Fruit fly (Drosophila melanogaster) whole organism, pupa: ENCODE measurements around the gene dpr4.

Experiments
- CG10348 ChIP-seq: fragments of 200-800 bp; sonication (Bioruptor generic); IDR thresholded peaks from 2 replicates; pipeline ENCODE4 v1.3.6; 2022; ENCODE audit warnings: missing biosample characterization, missing genetic modification characterization
- CG12605 ChIP-seq: fragments of 200-800 bp; sonication (Bioruptor generic); IDR thresholded peaks from 2 replicates; pipeline ENCODE4 v1.3.6; 2022; ENCODE audit warnings: missing biosample characterization, missing genetic modification characterization
- CG13204 ChIP-seq: fragments of 200-800 bp; sonication (Bioruptor generic); optimal IDR thresholded peaks from 2 replicates; lab custom pipeline; 2018; ENCODE audit warnings: missing biosample characterization, mild to moderate bottlenecking, missing genetic modification characterization, moderate library complexity
- CG14655 ChIP-seq: fragments of 200-800 bp; sonication (Bioruptor generic); optimal IDR thresholded peaks from 3 replicates; lab custom pipeline; 2017; ENCODE audit warnings: mild to moderate bottlenecking, missing biosample characterization, missing genetic modification reagents, missing genetic modification characterization
- CG15710 ChIP-seq: fragments of 200-800 bp; sonication (Bioruptor generic); optimal IDR thresholded peaks from 2 replicates; lab custom pipeline; 2018; ENCODE audit warnings: missing biosample characterization, mild to moderate bottlenecking, missing genetic modification characterization, moderate library complexity
- CG17806 ChIP-seq: fragments of 200-800 bp; sonication (Bioruptor generic); optimal IDR thresholded peaks from 2 replicates; lab custom pipeline; 2018; ENCODE audit warnings: missing biosample characterization, mild to moderate bottlenecking, missing genetic modification characterization, moderate library complexity
- CG32121 ChIP-seq: fragments of 200-800 bp; sonication (Bioruptor generic); IDR thresholded peaks from 2 replicates; pipeline ENCODE4 v1.3.6; 2022; ENCODE audit warnings: missing biosample characterization, missing genetic modification characterization
- CG34367 ChIP-seq: fragments of 200-800 bp; sonication (Bioruptor generic); optimal IDR thresholded peaks from 2 replicates; lab custom pipeline; 2018; ENCODE audit warnings: missing biosample characterization, mild to moderate bottlenecking, missing genetic modification characterization
- CG4496 ChIP-seq: fragments of 200-800 bp; sonication (Bioruptor generic); IDR thresholded peaks from 3 replicates; pipeline ENCODE4 v1.3.6; 2022; ENCODE audit warnings: missing biosample characterization, missing genetic modification characterization
- CG8159 ChIP-seq: fragments of 200-800 bp; sonication (Bioruptor generic); optimal IDR thresholded peaks from 3 replicates; lab custom pipeline; 2018; ENCODE audit warnings: missing biosample characterization, mild to moderate bottlenecking, missing genetic modification characterization, moderate library complexity
- CG8301 ChIP-seq: fragments of 200-800 bp; sonication (Bioruptor generic); optimal IDR thresholded peaks from 2 replicates; lab custom pipeline; 2018; ENCODE audit warnings: missing biosample characterization, mild to moderate bottlenecking, missing genetic modification characterization
- CG9948 ChIP-seq: fragments of 200-800 bp; sonication (Bioruptor generic); optimal IDR thresholded peaks from 2 replicates; lab custom pipeline; 2018; ENCODE audit warnings: missing biosample characterization, mild to moderate bottlenecking, missing genetic modification characterization, moderate library complexity
- D1 ChIP-seq: fragments of 200-800 bp; sonication (Bioruptor generic); optimal IDR thresholded peaks from 2 replicates; lab custom pipeline; 2018; ENCODE audit warnings: missing biosample characterization, mild to moderate bottlenecking, missing genetic modification characterization, moderate library complexity
- EcR ChIP-seq: fragments of 200-800 bp; sonication (Bioruptor generic); optimal IDR thresholded peaks from 3 replicates; lab custom pipeline; 2019; ENCODE audit warnings: missing biosample characterization, missing genetic modification characterization, mild to moderate bottlenecking, moderate library complexity, missing genetic modification reagents
- Ets98B ChIP-seq: fragments of 200-800 bp; sonication (Bioruptor generic); IDR thresholded peaks from 2 replicates; pipeline ENCODE4 v1.3.6; 2022; ENCODE audit warnings: missing biosample characterization, missing genetic modification characterization
- Pif1A ChIP-seq: fragments of 200-800 bp; sonication (Bioruptor generic); optimal IDR thresholded peaks from 3 replicates; lab custom pipeline; 2016; ENCODE audit warnings: missing biosample characterization, missing genetic modification characterization
- Pif1B ChIP-seq: fragments of 200-800 bp; sonication (Bioruptor generic); optimal IDR thresholded peaks from 3 replicates; lab custom pipeline; 2016; ENCODE audit warnings: missing biosample characterization, missing genetic modification characterization
- Snoo ChIP-seq: fragments of 200-800 bp; sonication (Bioruptor generic); optimal IDR thresholded peaks from 3 replicates; lab custom pipeline; 2017; ENCODE audit warnings: missing biosample characterization, mild to moderate bottlenecking, missing genetic modification characterization, inconsistent platforms
- fd96Ca ChIP-seq: fragments of 200-800 bp; sonication (Bioruptor generic); IDR thresholded peaks from 3 replicates; pipeline ENCODE4 v1.3.6; 2022; ENCODE audit warnings: missing biosample characterization, missing genetic modification characterization
- gl ChIP-seq: fragments of 200-800 bp; sonication (Bioruptor generic); optimal IDR thresholded peaks from 2 replicates; lab custom pipeline; 2018; ENCODE audit warnings: missing biosample characterization, mild to moderate bottlenecking, missing genetic modification characterization
- rn ChIP-seq: fragments of 200-800 bp; sonication (Bioruptor generic); IDR thresholded peaks from 2 replicates; pipeline ENCODE4 v1.3.6; 2022; ENCODE audit warnings: missing biosample characterization, missing genetic modification characterization

The dpr4 gene

DNA sequence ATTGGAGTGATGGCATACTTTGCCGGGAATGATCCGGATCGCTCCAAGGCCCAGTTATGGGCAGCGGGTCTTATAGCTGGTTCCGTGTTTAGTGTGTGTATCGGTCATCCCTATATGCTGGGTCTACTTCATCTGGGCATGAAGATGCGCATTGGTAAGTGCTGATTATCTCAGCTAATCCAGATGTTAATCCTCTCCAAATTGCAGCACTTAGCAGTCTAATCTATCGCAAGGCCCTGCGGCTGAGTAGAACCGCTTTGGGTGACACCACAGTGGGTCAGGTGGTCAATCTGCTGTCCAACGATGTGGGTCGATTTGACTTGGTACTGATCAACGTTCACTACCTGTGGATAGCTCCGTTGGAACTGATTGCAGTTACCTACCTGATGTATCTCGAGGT lies 28.7 kb upstream of the dpr4 start:
- TF ChIP-seq CG34367 (no peak), D1 (tag; lab: Kevin White, UChicago) (no peak), gl (tag; lab: Kevin White, UChicago) (no peak), rn (GFP tag; lab: Robert Waterston, UW) (no peak), Ets98B (GFP tag; lab: Robert Waterston, UW) (no peak), CG9948 (tag; lab: Kevin White, UChicago) (no peak), CG12605 (GFP tag; lab: Robert Waterston, UW) (no peak)

DNA sequence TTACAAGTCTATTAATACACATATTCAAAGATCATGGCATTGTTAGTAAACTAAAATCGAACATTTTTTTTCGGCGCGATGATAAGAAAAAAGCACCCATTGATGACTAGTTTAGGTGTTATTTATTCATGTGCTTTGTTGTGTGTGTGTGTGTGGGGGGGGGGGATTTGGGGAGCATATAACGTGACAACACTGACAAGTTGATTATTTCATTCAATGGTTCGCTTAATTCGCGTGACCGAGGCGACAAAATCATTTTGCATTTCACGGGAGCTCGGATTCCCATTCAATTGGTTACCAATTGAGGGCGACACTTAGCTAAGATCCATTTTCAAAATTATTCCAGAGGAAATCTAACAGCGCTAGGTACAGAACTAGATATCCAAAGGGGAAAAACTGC lies 27.2 kb upstream of the dpr4 start:
- TF ChIP-seq Pif1B (GFP tag; lab: Kevin White, UChicago), result no peak
- TF ChIP-seq CG14655 (GFP tag; lab: Kevin White, UChicago), result no peak
- TF ChIP-seq CG10348, result no peak
- no peak for TF ChIP-seq gl (tag; lab: Kevin White, UChicago)
- no peak for TF ChIP-seq EcR (GFP tag; lab: Kevin White, UChicago)
- TF ChIP-seq Snoo (tag; lab: Kevin White, UChicago), result no peak
- no peak for TF ChIP-seq CG12605 (GFP tag; lab: Robert Waterston, UW)
- no peak for TF ChIP-seq CG9948 (tag; lab: Kevin White, UChicago)
- no peak for TF ChIP-seq rn (GFP tag; lab: Robert Waterston, UW)
- TF ChIP-seq fd96Ca (GFP tag; lab: Robert Waterston, UW), result no peak
- no peak for TF ChIP-seq CG32121 (GFP tag; lab: Robert Waterston, UW)
- TF ChIP-seq CG8159, result no peak
- TF ChIP-seq Ets98B (GFP tag; lab: Robert Waterston, UW), result no peak
- no peak for TF ChIP-seq Pif1A (GFP tag; lab: Kevin White, UChicago)
- no peak for TF ChIP-seq CG13204 (GFP tag; lab: Kevin White, UChicago)
- no peak for TF ChIP-seq CG17806 (tag; lab: Kevin White, UChicago)
- TF ChIP-seq CG15710 (tag; lab: Kevin White, UChicago), result no peak
- TF ChIP-seq CG34367, result no peak
- TF ChIP-seq, all 21 proteins: peak for 0

DNA sequence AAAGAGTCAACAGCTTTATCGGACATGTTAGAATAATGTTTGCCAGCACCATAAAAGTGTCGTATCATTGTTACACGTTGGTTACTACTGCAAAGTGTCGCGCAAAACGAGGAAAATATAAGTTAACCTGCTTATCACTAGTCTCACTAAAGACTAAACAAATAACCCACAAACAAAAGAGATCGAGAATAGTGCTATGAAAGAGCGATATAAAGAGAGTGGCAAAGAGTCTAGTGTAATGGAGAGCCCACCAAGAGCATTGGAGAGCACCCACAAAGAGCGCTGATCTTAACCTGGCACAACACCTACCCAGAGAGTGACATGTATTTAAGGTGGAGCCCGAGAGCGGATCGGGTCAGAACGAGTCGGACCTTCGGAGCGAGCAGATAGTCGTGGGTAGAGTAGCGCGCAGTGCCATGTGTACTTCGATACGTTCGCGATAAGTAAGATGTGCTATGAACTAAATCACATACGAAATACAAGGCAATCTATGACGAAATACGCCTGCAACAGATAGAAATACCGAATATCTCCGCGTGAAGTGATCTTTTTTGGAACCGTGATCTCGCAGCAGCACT lies 26.2 kb upstream of the dpr4 start, which contains the start of gene Mrp4:
Gene Mrp4, plus strand, starts transcription at position 378 of the 578 bp plus-strand sequence.
- peak; percentile 86 for TF ChIP-seq Ets98B (GFP tag; lab: Robert Waterston, UW)
- TF ChIP-seq fd96Ca (GFP tag; lab: Robert Waterston, UW), result peak; percentile 72; the same call in 2 of the 3 replicates
- no peak for TF ChIP-seq CG14655 (GFP tag; lab: Kevin White, UChicago)
- TF ChIP-seq Pif1A (GFP tag; lab: Kevin White, UChicago), result peak; percentile 65
- TF ChIP-seq Snoo (tag; lab: Kevin White, UChicago), result no peak
- TF ChIP-seq CG9948 (tag; lab: Kevin White, UChicago), result no peak
- TF ChIP-seq CG8301 (tag; lab: Kevin White, UChicago), result no peak
- TF ChIP-seq D1 (tag; lab: Kevin White, UChicago), result no peak
- no peak for TF ChIP-seq CG17806 (tag; lab: Kevin White, UChicago)
- peak; percentile 48 for TF ChIP-seq CG13204 (GFP tag; lab: Kevin White, UChicago)
- TF ChIP-seq CG34367, result no peak
- peak; percentile 63 for TF ChIP-seq gl (tag; lab: Kevin White, UChicago)
- no peak for TF ChIP-seq rn (GFP tag; lab: Robert Waterston, UW)
- TF ChIP-seq EcR (GFP tag; lab: Kevin White, UChicago), result peak; percentile 6
- peak; percentile 72 for TF ChIP-seq Pif1B (GFP tag; lab: Kevin White, UChicago)
- TF ChIP-seq CG32121 (GFP tag; lab: Robert Waterston, UW), result peak; percentile 74
- TF ChIP-seq CG8159, result no peak
- TF ChIP-seq CG15710 (tag; lab: Kevin White, UChicago), result peak; percentile 2
- no peak for TF ChIP-seq CG10348
- TF ChIP-seq CG12605 (GFP tag; lab: Robert Waterston, UW), result peak; percentile 92
- TF ChIP-seq CG4496 (GFP tag; lab: Robert Waterston, UW), result peak; percentile 75

DNA sequence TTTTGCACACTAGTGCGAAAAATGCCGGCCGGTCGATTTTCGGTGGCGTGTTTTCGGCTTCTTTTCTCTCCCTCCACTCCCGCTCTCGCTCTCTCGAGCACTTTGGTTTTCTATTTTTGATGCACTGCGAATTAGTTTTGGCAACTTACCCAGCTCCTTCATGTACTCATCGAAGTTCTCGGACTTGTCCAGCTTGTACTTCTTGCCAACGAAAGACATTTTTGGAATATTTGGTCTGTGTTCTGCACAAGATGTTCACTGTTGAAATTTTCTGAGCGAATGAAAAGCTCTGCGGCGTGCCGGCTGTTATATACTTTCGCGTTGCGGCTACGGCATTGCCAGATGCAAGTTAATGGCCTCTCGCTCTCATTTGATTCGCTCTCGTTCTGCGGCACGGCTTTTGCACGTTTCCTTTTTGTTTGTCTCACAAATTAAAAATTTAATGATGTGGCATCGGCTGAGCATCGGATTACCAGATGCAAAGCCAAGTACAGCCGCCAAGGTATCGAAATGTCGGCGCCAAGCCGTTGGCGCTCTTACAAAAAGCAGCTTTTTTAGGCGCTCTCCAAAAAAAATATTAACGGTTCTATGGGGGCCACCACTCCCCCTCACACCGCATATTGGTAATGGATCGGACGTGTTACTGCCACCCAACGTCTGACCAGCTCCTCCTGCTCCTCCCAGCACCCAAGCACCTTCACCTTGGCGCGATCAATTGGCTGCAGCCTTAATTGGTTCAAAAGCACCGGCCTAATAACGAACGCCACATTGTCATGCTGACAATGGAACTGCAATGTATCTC lies 24.2 kb upstream of the dpr4 start, which contains the start of the genes fabp and sea:
Gene fabp, minus strand, starts transcription at position 286 of the 802 bp plus-strand sequence.
Gene sea, minus strand, starts transcription at position 286 of the 802 bp plus-strand sequence.
- TF ChIP-seq Pif1A (GFP tag; lab: Kevin White, UChicago), result peak; percentile 49
- TF ChIP-seq CG13204 (GFP tag; lab: Kevin White, UChicago), result peak; percentile 52
- TF ChIP-seq CG12605 (GFP tag; lab: Robert Waterston, UW), result peak; percentile 59
- no peak for TF ChIP-seq CG9948 (tag; lab: Kevin White, UChicago)
- TF ChIP-seq Ets98B (GFP tag; lab: Robert Waterston, UW), result peak; percentile 61; the same call in 1 of the 2 replicates
- TF ChIP-seq CG14655 (GFP tag; lab: Kevin White, UChicago), result no peak
- no peak for TF ChIP-seq CG8159
- no peak for TF ChIP-seq D1 (tag; lab: Kevin White, UChicago)
- TF ChIP-seq CG8301 (tag; lab: Kevin White, UChicago), result no peak
- TF ChIP-seq EcR (GFP tag; lab: Kevin White, UChicago), result peak; percentile 55
- TF ChIP-seq fd96Ca (GFP tag; lab: Robert Waterston, UW), result no peak; the same call in 2 of the 3 replicates
- TF ChIP-seq CG32121 (GFP tag; lab: Robert Waterston, UW), result peak; percentile 63
- peak; percentile 39 for TF ChIP-seq Snoo (tag; lab: Kevin White, UChicago)
- peak; percentile 79; the same call in 2 of the 3 replicates for TF ChIP-seq CG4496 (GFP tag; lab: Robert Waterston, UW)
- no peak for TF ChIP-seq CG17806 (tag; lab: Kevin White, UChicago)
- peak; percentile 25 for TF ChIP-seq CG34367
- TF ChIP-seq gl (tag; lab: Kevin White, UChicago), result peak; percentile 27
- TF ChIP-seq Pif1B (GFP tag; lab: Kevin White, UChicago), result peak; percentile 27
- TF ChIP-seq CG10348, result no peak
- TF ChIP-seq rn (GFP tag; lab: Robert Waterston, UW), result no peak
- peak; percentile 11 for TF ChIP-seq CG15710 (tag; lab: Kevin White, UChicago)
